Worm (Caenorhabditis elegans) whole organism, L4 larva: Measurements from ENCODE around the gene T25D1.3.

ENCODE experiments used
- T20F7.1 ChIP-seq: fragments of 200-800 bp; sonication (Bioruptor generic); optimal IDR thresholded peaks from 2 replicates; lab custom pipeline; 2018; ENCODE audit warnings: mild to moderate bottlenecking, missing genetic modification characterization, missing compliant biosample characterization
- T26A8.4 ChIP-seq: fragments of 200-800 bp; sonication (Bioruptor generic); IDR thresholded peaks from 2 replicates; pipeline ENCODE4 v1.3.6; 2022; ENCODE audit warnings: missing genetic modification characterization, missing compliant biosample characterization
- Y105C5A.15 ChIP-seq: fragments of 200-800 bp; sonication (Bioruptor generic); IDR thresholded peaks from 2 replicates; pipeline ENCODE4 v1.3.6; 2022; ENCODE audit warnings: missing genetic modification characterization, missing compliant biosample characterization
- Y5F2A.4 ChIP-seq: fragments of 200-800 bp; sonication (Bioruptor generic); optimal IDR thresholded peaks from 2 replicates; lab custom pipeline; 2018; ENCODE audit warnings: mild to moderate bottlenecking, missing genetic modification characterization, missing compliant biosample characterization
- ZK337.2 ChIP-seq: fragments of 200-800 bp; sonication (Bioruptor generic); IDR thresholded peaks from 2 replicates; pipeline ENCODE4 v1.3.6; 2022; ENCODE audit warnings: missing genetic modification reagents, missing genetic modification characterization, missing compliant biosample characterization
- aha-1 ChIP-seq: fragments of 150-350 bp; peaks from one replicate; lab custom pipeline; 2014; ENCODE audit warnings: missing biosample characterization, missing genetic modification characterization
- ama-1 ChIP-seq: fragments of 150-350 bp; optimal IDR thresholded peaks from 2 replicates; lab custom pipeline; 2014; ENCODE audit warnings: inconsistent platforms, mixed read lengths
- daf-12 ChIP-seq: fragments of 150-350 bp; optimal IDR thresholded peaks from 2 replicates; lab custom pipeline; 2014; ENCODE audit warnings: missing biosample characterization, missing genetic modification reagents, missing genetic modification characterization
- daf-16 ChIP-seq, 3 experiments: sonication (generic microtip); optimal IDR thresholded peaks; 2 replicates each; lab custom pipeline; 2016 to 2017; ENCODE audit warnings: missing genetic modification characterization in 3 of 3, missing genetic modification reagents in 3 of 3, mild to moderate bottlenecking in 2 of 3, missing compliant biosample characterization in 2 of 3, missing biosample characterization in 1 of 3, moderate library complexity in 1 of 3
- daf-19 ChIP-seq: fragments of 200-800 bp; sonication (Bioruptor generic); conservative IDR thresholded peaks from 2 replicates; pipeline ENCODE4 v1.3.6; 2022; ENCODE audit warnings: missing genetic modification characterization, missing compliant biosample characterization
- dmd-6 ChIP-seq: fragments of 200-800 bp; sonication (Bioruptor generic); IDR thresholded peaks from 2 replicates; pipeline ENCODE4 v1.3.6; 2022; ENCODE audit warnings: missing genetic modification reagents, missing genetic modification characterization, missing compliant biosample characterization
- dmd-8 ChIP-seq: fragments of 200-800 bp; sonication (Bioruptor generic); IDR thresholded peaks from 2 replicates; pipeline ENCODE4 v1.3.6; 2022; ENCODE audit warnings: missing genetic modification characterization, missing compliant biosample characterization
- dpl-1 ChIP-seq: fragments of 150-350 bp; optimal IDR thresholded peaks from 2 replicates; lab custom pipeline; 2014; ENCODE audit warnings: missing biosample characterization, missing genetic modification reagents, missing genetic modification characterization
- duxl-1 ChIP-seq: sonication (generic microtip); optimal IDR thresholded peaks from 2 replicates; lab custom pipeline; 2016; ENCODE audit warnings: mild to moderate bottlenecking, missing genetic modification characterization, moderate library complexity, missing compliant biosample characterization; ENCODE audit not compliant: poor library complexity
- dve-1 ChIP-seq: sonication (generic microtip); optimal IDR thresholded peaks from 2 replicates; lab custom pipeline; 2017; ENCODE audit warnings: antibody characterized with exemption, mild to moderate bottlenecking, missing genetic modification characterization, missing compliant biosample characterization; ENCODE audit not compliant: insufficient read depth
- egl-43 ChIP-seq: fragments of 200-800 bp; sonication (Bioruptor generic); IDR thresholded peaks from 2 replicates; pipeline ENCODE4 v1.3.6; 2022; ENCODE audit warnings: missing genetic modification reagents, missing genetic modification characterization, missing compliant biosample characterization
- fkh-10 ChIP-seq: fragments of 150-350 bp; optimal IDR thresholded peaks from 2 replicates; lab custom pipeline; 2014; ENCODE audit warnings: missing biosample characterization, missing genetic modification reagents, missing genetic modification characterization
- hlh-11 ChIP-seq: fragments of 200-800 bp; sonication (Bioruptor generic); optimal IDR thresholded peaks from 2 replicates; lab custom pipeline; 2018; ENCODE audit warnings: mild to moderate bottlenecking, missing genetic modification characterization, missing compliant biosample characterization
- hlh-30 ChIP-seq: sonication (generic microtip); optimal IDR thresholded peaks from 2 replicates; lab custom pipeline; 2017; ENCODE audit warnings: antibody characterized with exemption, mild to moderate bottlenecking, missing genetic modification characterization, missing compliant biosample characterization; ENCODE audit not compliant: insufficient read depth
- hmg-1.1 ChIP-seq: fragments of 200-800 bp; sonication (Bioruptor generic); IDR thresholded peaks from 2 replicates; pipeline ENCODE4 v1.3.6; 2022; ENCODE audit warnings: missing genetic modification reagents, missing genetic modification characterization, missing compliant biosample characterization
- lim-7 ChIP-seq: fragments of 200-800 bp; sonication (Bioruptor generic); IDR thresholded peaks from 2 replicates; pipeline ENCODE4 v1.3.6; 2022; ENCODE audit warnings: missing genetic modification characterization, missing compliant biosample characterization
- lin-1 ChIP-seq: fragments of 200-800 bp; sonication (Bioruptor generic); IDR thresholded peaks from 2 replicates; pipeline ENCODE4 v1.3.6; 2022; ENCODE audit warnings: missing genetic modification reagents, missing genetic modification characterization, missing compliant biosample characterization
- lin-15B ChIP-seq: fragments of 150-350 bp; sonication (generic microtip); optimal IDR thresholded peaks from 3 replicates; lab custom pipeline; 2014; ENCODE audit warnings: missing biosample characterization, missing genetic modification characterization
- lin-29 ChIP-seq: fragments of 200-800 bp; sonication (Bioruptor generic); IDR thresholded peaks from 2 replicates; pipeline ENCODE4 v1.3.6; 2022; ENCODE audit warnings: missing genetic modification reagents, missing genetic modification characterization, missing compliant biosample characterization
- lsy-2 ChIP-seq, 2 experiments: fragments of 150-350 bp in 1 of 2; sonication (generic microtip) in 1 of 2; optimal IDR thresholded peaks; 2 replicates each; lab custom pipeline; 2014 to 2017; ENCODE audit warnings: missing biosample characterization in 2 of 2, missing genetic modification characterization in 2 of 2
- madf-9 ChIP-seq: fragments of 200-800 bp; sonication (Bioruptor generic); conservative IDR thresholded peaks from 2 replicates; pipeline ENCODE4 v1.3.6; 2022; ENCODE audit warnings: missing genetic modification reagents, missing genetic modification characterization, missing compliant biosample characterization
- mep-1 ChIP-seq: fragments of 150-350 bp; sonication (generic microtip); optimal IDR thresholded peaks from 3 replicates; lab custom pipeline; 2014; ENCODE audit warnings: missing biosample characterization, missing genetic modification characterization
- mes-2 ChIP-seq: sonication (generic microtip); optimal IDR thresholded peaks from 2 replicates; lab custom pipeline; 2016; ENCODE audit warnings: missing genotype, mild to moderate bottlenecking, missing genetic modification characterization, missing compliant biosample characterization; ENCODE audit not compliant: poor library complexity, severe bottlenecking
- nhr-102 ChIP-seq: sonication (generic microtip); optimal IDR thresholded peaks from 2 replicates; lab custom pipeline; 2016; ENCODE audit warnings: mild to moderate bottlenecking, missing genetic modification characterization, moderate library complexity, missing compliant biosample characterization
- nhr-237 ChIP-seq: sonication (generic microtip); optimal IDR thresholded peaks from 2 replicates; lab custom pipeline; 2017; ENCODE audit warnings: missing biosample characterization, missing genetic modification characterization
- nhr-25 ChIP-seq: sonication (generic microtip); optimal IDR thresholded peaks from 2 replicates; lab custom pipeline; 2017; ENCODE audit warnings: missing genetic modification characterization, mild to moderate bottlenecking, missing compliant biosample characterization, antibody characterized with exemption, moderate library complexity, borderline replicate concordance; ENCODE audit not compliant: insufficient read depth
- nhr-28 ChIP-seq: fragments of 150-350 bp; optimal IDR thresholded peaks from 2 replicates; lab custom pipeline; 2014; ENCODE audit warnings: missing biosample characterization, missing genetic modification characterization
- nhr-42 ChIP-seq: fragments of 200-800 bp; sonication (Bioruptor generic); IDR thresholded peaks from 2 replicates; pipeline ENCODE4 v1.3.6; 2022; ENCODE audit warnings: missing genetic modification characterization, missing compliant biosample characterization
- nhr-48 ChIP-seq: sonication (generic microtip); optimal IDR thresholded peaks from 2 replicates; lab custom pipeline; 2016; ENCODE audit warnings: mild to moderate bottlenecking, missing genetic modification characterization, missing compliant biosample characterization
- nhr-77 ChIP-seq: fragments of 150-350 bp; optimal IDR thresholded peaks from 2 replicates; lab custom pipeline; 2014; ENCODE audit warnings: missing biosample characterization, missing genetic modification characterization
- pha-4 ChIP-seq, 2 experiments: fragments of 150-350 bp in 1 of 2; fragments of 200-800 bp in 1 of 2; sonication (Bioruptor generic) in 1 of 2; IDR thresholded peaks in 1 of 2; optimal IDR thresholded peaks in 1 of 2; 2 replicates each; pipeline versions ENCODE4 v1.3.6 to Lab custom; 2014 to 2022; ENCODE audit warnings: missing genetic modification characterization in 2 of 2, missing genetic modification reagents in 2 of 2, missing biosample characterization in 1 of 2, missing compliant biosample characterization in 1 of 2
- php-3 ChIP-seq: fragments of 200-800 bp; sonication (Bioruptor generic); IDR thresholded peaks from 2 replicates; pipeline ENCODE4 v1.3.6; 2022; ENCODE audit warnings: missing genetic modification reagents, missing genetic modification characterization, missing compliant biosample characterization
- spr-1 ChIP-seq: sonication (generic microtip); optimal IDR thresholded peaks from 2 replicates; lab custom pipeline; 2016; ENCODE audit warnings: mild to moderate bottlenecking, missing genetic modification characterization, missing compliant biosample characterization
- tag-97 ChIP-seq: fragments of 200-800 bp; sonication (Bioruptor generic); IDR thresholded peaks from 2 replicates; pipeline ENCODE4 v1.3.6; 2022; ENCODE audit warnings: missing genetic modification characterization, missing compliant biosample characterization
- tra-1 ChIP-seq: fragments of 200-800 bp; sonication (Bioruptor generic); IDR thresholded peaks from 2 replicates; pipeline ENCODE4 v1.3.6; 2022; ENCODE audit warnings: missing genetic modification reagents, missing genetic modification characterization, missing compliant biosample characterization
- unc-130 ChIP-seq: sonication (generic microtip); optimal IDR thresholded peaks from 2 replicates; lab custom pipeline; 2016; ENCODE audit warnings: missing genetic modification reagents, missing genetic modification characterization, missing compliant biosample characterization
- vab-7 ChIP-seq: fragments of 200-800 bp; sonication (Bioruptor generic); IDR thresholded peaks from 2 replicates; pipeline ENCODE4 v1.3.6; 2022; ENCODE audit warnings: missing genetic modification reagents, missing genetic modification characterization, missing compliant biosample characterization
- ztf-7 ChIP-seq: fragments of 150-350 bp; optimal IDR thresholded peaks from 2 replicates; lab custom pipeline; 2014; ENCODE audit warnings: missing biosample characterization, missing genetic modification characterization

T25D1.3 gene

DNA sequence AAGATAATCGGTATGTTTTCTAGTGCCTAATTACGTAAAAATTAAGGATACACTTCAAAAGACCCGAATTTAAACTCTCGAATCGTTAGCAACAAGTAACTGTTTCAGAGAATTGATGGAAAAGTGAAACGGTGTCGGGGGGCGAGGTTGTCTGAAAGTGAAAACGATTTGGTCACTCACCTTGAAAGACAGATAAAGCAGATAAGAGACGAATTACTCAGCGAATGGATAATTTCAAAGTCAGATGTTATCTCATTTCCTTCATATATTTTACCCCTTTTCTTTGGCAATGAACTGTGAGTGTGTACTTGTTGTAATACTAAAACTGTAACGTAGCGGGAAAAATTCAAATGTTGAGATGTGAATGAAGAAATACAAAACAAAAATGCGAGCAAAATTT, 50.3 kb downstream of the T25D1.3 start:
- TF ChIP-seq vab-7: no peak
- peak; percentile 57 for TF ChIP-seq aha-1 (tag; lab: Kevin White, UChicago)
- TF ChIP-seq, all 104 proteins: peak for 1

- TF ChIP-seq mes-2 (tag; lab: Kevin White, UChicago) (no peak), hlh-11 (tag; lab: Kevin White, UChicago) (peak; percentile 26)
- TF ChIP-seq, all 104 proteins: peak for 1
Observed at ce11 chrX:16558117-16558516, 52.7 kb downstream of the T25D1.3 start, which contains the start of gene K08B5.1. Gene K08B5.1 (plus strand): TSS chrX:16558434.

ce11 chrX:16558776-16559175, 53.3 kb downstream of the T25D1.3 start:
- TF ChIP-seq T26A8.4 (GFP tag; lab: Robert Waterston, UW) (0 out of 2 replicates have a peak, but pooled peaks have one; percentile 28), daf-19 (0 out of 2 replicates have a peak, but pooled peaks have one; percentile 19), lsy-2 (tag; optimal IDR thresholded peaks at IDR 0.05; lab: Kevin White, UChicago) (peak in 1 of 2 experiments; percentile 52), ama-1 (lab: Kevin White, UChicago) (no peak), dmd-6 (GFP tag; lab: Robert Waterston, UW) (peak; percentile 47), duxl-1 (tag; lab: Kevin White, UChicago) (peak; percentile 52), nhr-237 (no peak), Y105C5A.15 (GFP tag; lab: Robert Waterston, UW) (no peak), nhr-77 (peak; percentile 9), lim-7 (GFP tag; lab: Robert Waterston, UW) (peak; percentile 69), nhr-25 (tag; lab: Kevin White, UChicago) (no peak), php-3 (GFP tag; lab: Robert Waterston, UW) (no peak), hlh-11 (tag; lab: Kevin White, UChicago) (peak; percentile 45), lin-29 (GFP tag; lab: Robert Waterston, UW) (no peak), dmd-8 (0 out of 2 replicates have a peak, but pooled peaks have one; percentile 54), fkh-10 (GFP tag; lab: Kevin White, UChicago) (no peak), egl-43 (GFP tag; lab: Robert Waterston, UW) (no peak), tra-1 (GFP tag; lab: Robert Waterston, UW) (peak; percentile 40; the same call in 1 of the 2 replicates), daf-12 (tag; lab: Kevin White, UChicago) (no peak), daf-16 (GFP tag; optimal IDR thresholded peaks at IDR 0.05; lab: Kevin White, UChicago) (peak in 1 of 2 experiments; percentile 46), daf-16 (tag; optimal IDR thresholded peaks at IDR 0.05; lab: Kevin White, UChicago) (peak; percentile 44), lin-1 (GFP tag; lab: Robert Waterston, UW) (peak; percentile 50; the same call in 1 of the 2 replicates), mep-1 (peak; percentile 64), aha-1 (tag; lab: Kevin White, UChicago) (no peak), tag-97 (GFP tag; lab: Robert Waterston, UW) (no peak), hmg-1.1 (GFP tag; lab: Robert Waterston, UW) (peak; percentile 55; the same call in 1 of the 2 replicates), dpl-1 (GFP tag; lab: Kevin White, UChicago) (no peak), nhr-48 (tag; lab: Kevin White, UChicago) (peak; percentile 6), nhr-28 (tag; lab: Kevin White, UChicago) (peak; percentile 27), pha-4 (GFP tag; IDR thresholded peaks at IDR 0.05; lab: Robert Waterston, UW) (peak; percentile 48; the same call in 1 of the 2 replicates), pha-4 (tag; optimal IDR thresholded peaks at IDR 0.05; lab: Kevin White, UChicago) (no peak), spr-1 (no peak), mes-2 (tag; lab: Kevin White, UChicago) (peak; percentile 57), nhr-102 (tag; lab: Kevin White, UChicago) (no peak), Y5F2A.4 (GFP tag; lab: Kevin White, UChicago) (no peak), unc-130 (GFP tag; lab: Kevin White, UChicago) (peak; percentile 9), lin-15B (tag; lab: Kevin White, UChicago) (no peak), dve-1 (peak; percentile 62), ZK337.2 (0 out of 2 replicates have a peak, but pooled peaks have one; percentile 27), hlh-30 (tag; lab: Kevin White, UChicago) (peak; percentile 34), ztf-7 (tag; lab: Kevin White, UChicago) (peak; percentile 41), nhr-42 (GFP tag; lab: Robert Waterston, UW) (no peak), T20F7.1 (GFP tag; lab: Kevin White, UChicago) (peak; percentile 42), madf-9 (0 out of 2 replicates have a peak, but pooled peaks have one; percentile 24), vab-7 (peak; percentile 66)
